Comparison of ENCODE assay signal across 2 fruit fly cellular contexts in genomic region chr2L:9994382-9994781, dm6.
A peak's percentile ranks its signal among the peaks of the same experiment; 100 is the strongest.
TF ChIP-seq lines count a peak whose summit lies in the region.

No protein-coding gene starts in this region.

- no peak for TF ChIP-seq CTCF in whole organism, embryonic (GFP tag; optimal IDR thresholded peaks at IDR 0.05; lab: Kevin White, UChicago)

TF ChIP-seq in whole organism, embryonic, 481 proteins besides CTCF, POLR2A, EP300 and RAD21:
- TF ChIP-seq Sin3A (optimal IDR thresholded peaks at IDR 0.05; lab: Kevin White, UChicago) (no peak), Dll (GFP tag; IDR thresholded peaks at IDR 0.05; lab: Robert Waterston, UW; ENCODE audit: partially characterized antibody) (no peak), CG4360 (GFP tag; IDR thresholded peaks at IDR 0.05; lab: Robert Waterston, UW) (peak; percentile 56; the same call in 1 of the 2 replicates), CG11456 (GFP tag; IDR thresholded peaks at IDR 0.05; lab: Robert Waterston, UW) (0 out of 3 replicates have a peak, but pooled peaks have one; percentile 5), Ets65A (GFP tag; lab: Kevin White, UChicago) (peak; percentile 46), Usf (GFP tag; optimal IDR thresholded peaks at IDR 0.05; lab: Kevin White, UChicago) (no peak), sna (GFP tag; IDR thresholded peaks at IDR 0.05; lab: Robert Waterston, UW; ENCODE audit: partially characterized antibody) (0 out of 2 replicates have a peak, but pooled peaks have one; percentile 13), lbe (GFP tag; optimal IDR thresholded peaks at IDR 0.05; lab: Kevin White, UChicago) (no peak), Scr (GFP tag; IDR thresholded peaks at IDR 0.05; lab: Robert Waterston, UW; ENCODE audit: partially characterized antibody) (no peak)

TF ChIP-seq in whole organism, wandering third instar larva, 38 proteins besides CTCF, POLR2A, EP300 and RAD21:
- TF ChIP-seq Dfd (GFP tag; optimal IDR thresholded peaks at IDR 0.05; lab: Kevin White, UChicago), result peak; percentile 93
- TF ChIP-seq foxo (GFP tag; optimal IDR thresholded peaks at IDR 0.05; lab: Kevin White, UChicago), result no peak
TF ChIP-seq in whole organism, wandering third instar larva: peak in this region for 1.

Comparison
In these comparisons a context has a peak if more than half of its experiments do, and no peak if none do; other contexts are left out.
1. Of the 10 proteins assayed by ChIP-seq in both whole organism, embryonic and whole organism, wandering third instar larva: peak only in whole organism, embryonic: none; only in whole organism, wandering third instar larva: Dfd; in both: none; in neither: 9.